Worm (Caenorhabditis elegans) whole organism, L4 larva: ENCODE measurements around the gene srt-17.

ENCODE experiments used
- R02D3.7 ChIP-seq: fragments of 150-350 bp; sonication (generic microtip); optimal IDR thresholded peaks from 3 replicates; lab custom pipeline; 2014; ENCODE audit warnings: missing biosample characterization, missing genetic modification characterization
- ZK546.5 ChIP-seq, 2 experiments: sonication (generic microtip); optimal IDR thresholded peaks; 2 replicates each; lab custom pipeline; 2017; ENCODE audit warnings: missing biosample characterization in 2 of 2, missing genetic modification characterization in 2 of 2
- ceh-32 ChIP-seq: sonication (generic microtip); optimal IDR thresholded peaks from 2 replicates; lab custom pipeline; 2016; ENCODE audit warnings: mild to moderate bottlenecking, missing genetic modification characterization, missing compliant biosample characterization; ENCODE audit not compliant: poor library complexity
- cey-2 ChIP-seq: sonication (generic microtip); optimal IDR thresholded peaks from 3 replicates; lab custom pipeline; 2017; ENCODE audit warnings: missing genetic modification characterization, mild to moderate bottlenecking, missing compliant biosample characterization, antibody characterized with exemption, borderline replicate concordance; ENCODE audit not compliant: insufficient read depth
- dmd-9 ChIP-seq: fragments of 200-800 bp; sonication (Bioruptor generic); IDR thresholded peaks from 2 replicates; pipeline ENCODE4 v1.3.6; 2022; ENCODE audit warnings: missing genetic modification reagents, missing genetic modification characterization, missing compliant biosample characterization
- fkh-10 ChIP-seq: fragments of 150-350 bp; optimal IDR thresholded peaks from 2 replicates; lab custom pipeline; 2014; ENCODE audit warnings: missing biosample characterization, missing genetic modification reagents, missing genetic modification characterization
- lir-3 ChIP-seq: sonication (generic microtip); optimal IDR thresholded peaks from 2 replicates; lab custom pipeline; 2016; ENCODE audit warnings: mild to moderate bottlenecking, missing genetic modification characterization, missing compliant biosample characterization
- unc-62 ChIP-seq, 3 experiments: fragments of 150-350 bp in 1 of 3; sonication (generic microtip); optimal IDR thresholded peaks in 2 of 3; peaks in 1 of 3; 1 replicate in 1 of 3; 2 replicates in 2 of 3; lab custom pipeline; 2014 to 2017; ENCODE audit warnings: missing biosample characterization in 3 of 3, missing genetic modification characterization in 3 of 3, missing genetic modification reagents in 3 of 3, missing genotype in 1 of 3
- ztf-11 ChIP-seq: fragments of 150-350 bp; optimal IDR thresholded peaks from 2 replicates; lab custom pipeline; 2014; ENCODE audit warnings: missing biosample characterization, missing genetic modification characterization
- ztf-7 ChIP-seq: fragments of 150-350 bp; optimal IDR thresholded peaks from 2 replicates; lab custom pipeline; 2014; ENCODE audit warnings: missing biosample characterization, missing genetic modification characterization

DNA sequence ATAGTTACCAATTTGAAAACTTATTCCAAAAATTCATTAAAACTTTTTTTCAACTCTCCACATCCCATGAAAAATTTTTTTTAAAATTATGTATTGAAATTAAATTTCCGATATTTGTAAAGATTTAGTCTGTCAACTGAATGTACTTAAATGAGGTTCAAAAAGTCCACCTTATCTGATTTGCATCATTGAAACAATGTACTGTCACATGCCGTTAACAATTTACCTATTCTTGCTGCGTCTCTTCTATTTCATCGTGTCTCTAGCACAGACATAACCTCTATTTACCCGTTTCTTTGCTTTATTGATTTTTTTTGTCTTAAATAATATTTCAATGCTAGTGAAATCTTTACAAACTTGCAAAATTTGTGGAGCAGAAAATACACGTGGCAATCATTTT lies 14.6 kb downstream of the srt-17 start, which contains the start of gene nhr-90:
- TF ChIP-seq cey-2 (tag; lab: Kevin White, UChicago) = no peak
- TF ChIP-seq ztf-11 (tag; lab: Kevin White, UChicago) = no peak
- TF ChIP-seq fkh-10 (GFP tag; lab: Kevin White, UChicago) = no peak
- TF ChIP-seq ceh-32 (tag; lab: Kevin White, UChicago) = no peak
- no peak for TF ChIP-seq unc-62 (GFP tag; optimal IDR thresholded peaks at IDR 0.05 in 1 of 2; lab: Kevin White, UChicago)
- no peak for TF ChIP-seq unc-62 (tag; optimal IDR thresholded peaks at IDR 0.05; lab: Kevin White, UChicago)
- TF ChIP-seq lir-3 (tag; lab: Kevin White, UChicago) = no peak
- no peak for TF ChIP-seq dmd-9
- no peak for TF ChIP-seq ztf-7 (tag; lab: Kevin White, UChicago)
- TF ChIP-seq R02D3.7 (tag; lab: Kevin White, UChicago) = no peak
- no peak for TF ChIP-seq ZK546.5 (tag; optimal IDR thresholded peaks at IDR 0.05; lab: Kevin White, UChicago)
